Worm (Caenorhabditis elegans) whole organism, late embryonic: ENCODE measurements around the gene W05E10.5.

Experiments used
- K02D7.2 ChIP-seq: sonication (generic microtip); optimal IDR thresholded peaks from 2 replicates; lab custom pipeline; 2017; ENCODE audit warnings: mild to moderate bottlenecking, missing genetic modification characterization, missing compliant biosample characterization
- ama-1 ChIP-seq: fragments of 150-350 bp; optimal IDR thresholded peaks from 2 replicates; lab custom pipeline; 2014
- ceh-18 ChIP-seq: sonication (generic microtip); optimal IDR thresholded peaks from 2 replicates; lab custom pipeline; 2016; ENCODE audit warnings: missing genetic modification characterization, missing compliant biosample characterization
- ceh-2 ChIP-seq: sonication (generic microtip); optimal IDR thresholded peaks from 2 replicates; lab custom pipeline; 2016; ENCODE audit warnings: missing genotype, missing genetic modification characterization, missing compliant biosample characterization
- eyg-1 ChIP-seq: sonication (generic microtip); optimal IDR thresholded peaks from 2 replicates; lab custom pipeline; 2016; ENCODE audit warnings: missing genotype, missing genetic modification characterization, missing compliant biosample characterization
- fkh-6 ChIP-seq: sonication (generic microtip); optimal IDR thresholded peaks from 2 replicates; lab custom pipeline; 2016; ENCODE audit warnings: missing genetic modification characterization, missing compliant biosample characterization
- hlh-13 ChIP-seq: fragments of 200-800 bp; sonication (Bioruptor generic); optimal IDR thresholded peaks from 2 replicates; lab custom pipeline; 2018; ENCODE audit warnings: mild to moderate bottlenecking, missing genetic modification characterization, missing compliant biosample characterization
- hlh-30 ChIP-seq: sonication (generic microtip); optimal IDR thresholded peaks from 2 replicates; lab custom pipeline; 2017; ENCODE audit warnings: antibody characterized with exemption, missing genetic modification characterization, missing compliant biosample characterization; ENCODE audit not compliant: insufficient read depth
- lin-11 ChIP-seq: fragments of 200-800 bp; sonication (Bioruptor generic); optimal IDR thresholded peaks from 2 replicates; lab custom pipeline; 2018; ENCODE audit warnings: mild to moderate bottlenecking, missing genetic modification characterization, missing compliant biosample characterization
- madf-2 ChIP-seq: sonication (generic microtip); optimal IDR thresholded peaks from 2 replicates; lab custom pipeline; 2017; ENCODE audit warnings: missing genetic modification characterization, missing compliant biosample characterization
- pqm-1 ChIP-seq: sonication (generic microtip); optimal IDR thresholded peaks from 2 replicates; lab custom pipeline; 2016; ENCODE audit warnings: missing genetic modification characterization, missing compliant biosample characterization
- ref-2 ChIP-seq: sonication (generic microtip); optimal IDR thresholded peaks from 2 replicates; lab custom pipeline; 2016; ENCODE audit warnings: missing genetic modification characterization, missing compliant biosample characterization
- sox-2 ChIP-seq: fragments of 200-800 bp; sonication (Bioruptor generic); IDR thresholded peaks from 2 replicates; pipeline ENCODE4 v1.3.6; 2022; ENCODE audit warnings: missing genetic modification reagents, missing genetic modification characterization, missing compliant biosample characterization

DNA sequence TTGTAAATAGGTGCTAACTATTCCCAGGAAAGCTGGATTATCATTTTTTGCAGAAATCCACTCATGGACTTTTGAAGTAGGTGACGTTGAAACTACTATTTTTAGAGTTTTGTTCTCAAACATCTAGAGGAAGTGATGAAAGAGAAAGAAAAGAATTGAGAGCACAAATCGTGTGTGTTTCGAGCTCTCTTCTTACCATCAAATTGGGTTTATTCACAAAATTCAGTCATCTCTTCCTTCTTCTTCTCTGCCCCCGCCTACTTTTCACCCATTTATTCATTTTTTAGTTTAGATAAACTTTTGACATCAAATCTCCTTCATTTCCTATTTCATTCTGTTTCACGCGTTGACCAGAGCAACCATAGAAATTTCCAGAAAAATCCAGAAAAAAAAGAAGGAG lies 8.6 kb downstream of the W05E10.5 start, which contains the start of gene W05E10.2:
- no peak for TF ChIP-seq pqm-1 (tag; lab: Kevin White, UChicago)
- no peak for TF ChIP-seq eyg-1 (tag; lab: Kevin White, UChicago)
- TF ChIP-seq ceh-2 (tag; lab: Kevin White, UChicago): no peak
- TF ChIP-seq fkh-6 (tag; lab: Kevin White, UChicago): no peak
- no peak for TF ChIP-seq hlh-30 (tag; lab: Kevin White, UChicago)
- no peak for TF ChIP-seq sox-2 (GFP tag; lab: Robert Waterston, UW)
- no peak for TF ChIP-seq madf-2 (tag; lab: Kevin White, UChicago)
- TF ChIP-seq hlh-13 (GFP tag; lab: Kevin White, UChicago): no peak
- TF ChIP-seq ama-1 (lab: Kevin White, UChicago): no peak
- TF ChIP-seq ceh-18 (tag; lab: Kevin White, UChicago): no peak
- TF ChIP-seq lin-11 (tag; lab: Kevin White, UChicago): no peak
- no peak for TF ChIP-seq ref-2 (tag; lab: Kevin White, UChicago)
- TF ChIP-seq K02D7.2 (tag; lab: Kevin White, UChicago): no peak
